1 fruit fly cellular context compared by ENCODE assay signal in the genomic region with DNA sequence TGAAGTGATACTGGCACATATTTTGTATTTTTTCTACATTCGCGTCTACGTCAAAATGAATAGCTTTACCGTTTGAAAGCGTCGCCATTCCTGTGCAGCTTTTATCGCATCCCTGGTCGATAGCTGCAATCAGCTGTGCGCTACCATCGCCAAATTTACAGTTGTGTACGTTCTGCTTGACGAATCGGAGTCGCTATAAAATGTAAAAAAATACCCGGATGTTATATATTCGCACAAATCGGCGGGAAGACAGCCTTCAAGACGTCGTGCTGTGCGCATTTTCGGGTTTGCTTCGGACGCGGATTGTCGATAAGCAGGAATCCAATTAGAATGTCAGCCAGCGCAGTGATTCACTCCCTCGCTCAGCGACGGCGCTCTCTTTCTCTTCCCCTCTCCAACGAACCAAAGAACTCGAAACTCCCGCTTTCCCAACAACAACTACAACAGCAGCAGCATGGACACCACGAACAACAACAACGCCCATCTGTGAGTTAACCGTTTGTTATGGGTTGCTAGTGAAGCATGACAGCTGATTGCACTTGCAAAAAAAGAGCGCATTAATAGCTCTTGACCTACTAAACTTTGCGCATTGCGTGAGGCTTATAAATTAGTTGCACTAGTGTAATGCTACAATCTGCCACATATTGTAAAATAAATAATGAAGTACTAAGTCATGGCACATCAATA.
TF ChIP-seq lines count a peak whose summit lies in the region.

No protein-coding gene starts in this region.

TF ChIP-seq in whole organism, embryonic, 481 proteins besides CTCF, POLR2A, EP300 and RAD21 (continued from another document):
- TF ChIP-seq MESR4 (GFP tag; optimal IDR thresholded peaks at IDR 0.05; lab: Kevin White, UChicago) (peak; percentile 68), CG17829 (tag; optimal IDR thresholded peaks at IDR 0.05; lab: Kevin White, UChicago) (peak; percentile 40), Opbp (GFP tag; IDR thresholded peaks at IDR 0.05; lab: Robert Waterston, UW; ENCODE audit: partially characterized antibody) (no peak), CG34422 (GFP tag; IDR thresholded peaks at IDR 0.05; lab: Robert Waterston, UW) (0 out of 3 replicates have a peak, but pooled peaks have one; percentile 34), insv (GFP tag; optimal IDR thresholded peaks at IDR 0.05; lab: Kevin White, UChicago) (peak; percentile 51 to 93), chn (GFP tag; optimal IDR thresholded peaks at IDR 0.05; lab: Kevin White, UChicago) (no peak), pita (GFP tag; optimal IDR thresholded peaks at IDR 0.05; lab: Kevin White, UChicago) (peak; percentile 50), CG9437 (GFP tag; optimal IDR thresholded peaks at IDR 0.05; lab: Kevin White, UChicago) (no peak), CG34224 (GFP tag; IDR thresholded peaks at IDR 0.05; lab: Robert Waterston, UW; ENCODE audit: partially characterized antibody) (peak; percentile 44; the same call in 1 of the 3 replicates), ci (GFP tag; IDR thresholded peaks at IDR 0.05; lab: Robert Waterston, UW) (0 out of 3 replicates have a peak, but pooled peaks have one; percentile 58)
